Fruit fly (Drosophila melanogaster) whole organism, embryonic: ENCODE results near the gene spo.

Experiments
- BEAF-32 ChIP-seq: fragments of 200-800 bp; sonication (Bioruptor generic); optimal IDR thresholded peaks from 3 replicates; lab custom pipeline; 2017; ENCODE audit warnings: missing biosample characterization, missing genetic modification characterization, mild to moderate bottlenecking, moderate library complexity, missing genetic modification reagents
- Bgb ChIP-seq: fragments of 200-800 bp; sonication (Bioruptor generic); IDR thresholded peaks from 2 replicates; pipeline ENCODE4 v1.3.6; 2022; ENCODE audit warnings: missing biosample characterization, missing genetic modification characterization; ENCODE audit not compliant: partially characterized antibody
- CG1233 ChIP-seq: fragments of 200-800 bp; sonication (Bioruptor generic); optimal IDR thresholded peaks from 4 replicates; lab custom pipeline; 2018; ENCODE audit warnings: missing biosample characterization, mild to moderate bottlenecking, missing genetic modification characterization
- CG13287 ChIP-seq: fragments of 200-800 bp; sonication (Bioruptor generic); IDR thresholded peaks from 2 replicates; pipeline ENCODE4 v1.3.6; 2022; ENCODE audit warnings: missing biosample characterization, missing genetic modification characterization; ENCODE audit not compliant: partially characterized antibody
- CG14710 ChIP-seq: fragments of 200-800 bp; sonication (Bioruptor generic); optimal IDR thresholded peaks from 3 replicates; lab custom pipeline; 2019; ENCODE audit warnings: missing biosample characterization, mild to moderate bottlenecking, missing genetic modification characterization, moderate library complexity
- CG1602 ChIP-seq: fragments of 200-800 bp; sonication (Bioruptor generic); optimal IDR thresholded peaks from 3 replicates; lab custom pipeline; 2016; ENCODE audit warnings: missing biosample characterization, missing genetic modification characterization
- CG1603 ChIP-seq: fragments of 200-800 bp; sonication (Bioruptor generic); optimal IDR thresholded peaks from 2 replicates; lab custom pipeline; 2019; ENCODE audit warnings: missing biosample characterization, mild to moderate bottlenecking, missing genetic modification characterization, moderate library complexity
- CG17186 ChIP-seq: fragments of 200-800 bp; sonication (Bioruptor generic); optimal IDR thresholded peaks from 3 replicates; lab custom pipeline; 2017; ENCODE audit warnings: missing biosample characterization, missing genetic modification reagents, missing genetic modification characterization
- CG17802 ChIP-seq: fragments of 200-800 bp; sonication (Bioruptor generic); optimal IDR thresholded peaks from 2 replicates; lab custom pipeline; 2018; ENCODE audit warnings: missing biosample characterization, mild to moderate bottlenecking, missing genetic modification characterization, moderate library complexity
- CG17829 ChIP-seq: fragments of 200-800 bp; optimal IDR thresholded peaks from 2 replicates; lab custom pipeline; 2019; ENCODE audit warnings: missing biosample characterization, mild to moderate bottlenecking, missing genetic modification characterization, moderate library complexity
- CG2116 ChIP-seq: fragments of 200-800 bp; sonication (Bioruptor generic); optimal IDR thresholded peaks from 3 replicates; lab custom pipeline; 2018; ENCODE audit warnings: missing biosample characterization, mild to moderate bottlenecking, missing genetic modification characterization
- CG2129 ChIP-seq: fragments of 200-800 bp; sonication (Bioruptor generic); IDR thresholded peaks from 2 replicates; pipeline ENCODE4 v1.3.6; 2022; ENCODE audit warnings: missing biosample characterization, missing genetic modification characterization; ENCODE audit not compliant: partially characterized antibody
- CG2712 ChIP-seq: fragments of 200-800 bp; optimal IDR thresholded peaks from 3 replicates; lab custom pipeline; 2019; ENCODE audit warnings: missing biosample characterization, mild to moderate bottlenecking, missing genetic modification characterization, moderate library complexity
- CG31224 ChIP-seq: fragments of 200-800 bp; sonication (Bioruptor generic); IDR thresholded peaks from 2 replicates; pipeline ENCODE4 v1.3.6; 2022; ENCODE audit warnings: missing biosample characterization, missing genetic modification characterization
- CG3995 ChIP-seq: fragments of 200-800 bp; sonication (Bioruptor generic); optimal IDR thresholded peaks from 3 replicates; lab custom pipeline; 2016; ENCODE audit warnings: missing biosample characterization, missing genetic modification characterization
- CG6791 ChIP-seq: fragments of 200-800 bp; sonication (Bioruptor generic); IDR thresholded peaks from 3 replicates; pipeline ENCODE4 v1.3.6; 2022; ENCODE audit warnings: missing biosample characterization, missing genetic modification characterization; ENCODE audit not compliant: partially characterized antibody
- CG7786 ChIP-seq: fragments of 200-800 bp; sonication (Bioruptor generic); optimal IDR thresholded peaks from 2 replicates; lab custom pipeline; 2016; ENCODE audit warnings: missing biosample characterization, missing genetic modification characterization
- CG7963 ChIP-seq: fragments of 200-800 bp; sonication (Bioruptor generic); IDR thresholded peaks from 3 replicates; pipeline ENCODE4 v1.3.6; 2022; ENCODE audit warnings: missing biosample characterization, missing genetic modification characterization; ENCODE audit not compliant: partially characterized antibody
- CG8089 ChIP-seq: fragments of 200-800 bp; sonication (Bioruptor generic); optimal IDR thresholded peaks from 3 replicates; lab custom pipeline; 2016; ENCODE audit warnings: missing biosample characterization, missing genetic modification characterization
- CG9797 ChIP-seq: fragments of 200-800 bp; sonication (Bioruptor generic); optimal IDR thresholded peaks from 3 replicates; lab custom pipeline; 2018; ENCODE audit warnings: missing biosample characterization, mild to moderate bottlenecking, missing genetic modification characterization
- D ChIP-seq, 2 experiments: fragments of 200-800 bp in 1 of 2; fragments of >200 bp in 1 of 2; sonication (Bioruptor generic) in 1 of 2; optimal IDR thresholded peaks; 2 replicates in 1 of 2; 3 replicates in 1 of 2; lab custom pipeline; 2017; ENCODE audit warnings: mild to moderate bottlenecking in 1 of 2, missing biosample characterization in 1 of 2, missing genetic modification characterization in 1 of 2, missing genetic modification reagents in 1 of 2
- D19A ChIP-seq: fragments of 200-800 bp; optimal IDR thresholded peaks from 3 replicates; lab custom pipeline; 2019; ENCODE audit warnings: missing biosample characterization, mild to moderate bottlenecking, missing genetic modification characterization, moderate library complexity
- Drgx ChIP-seq: fragments of 200-800 bp; sonication (Bioruptor generic); IDR thresholded peaks from 2 replicates; pipeline ENCODE4 v1.3.6; 2022; ENCODE audit warnings: missing biosample characterization, missing genetic modification characterization
- Gug ChIP-seq: fragments of 200-800 bp; sonication (Bioruptor generic); IDR thresholded peaks from 4 replicates; pipeline ENCODE4 v1.3.6; 2022; ENCODE audit warnings: missing biosample characterization, missing genetic modification characterization
- HLH4C ChIP-seq: fragments of 200-800 bp; sonication (Bioruptor generic); IDR thresholded peaks from 3 replicates; pipeline ENCODE4 v1.3.6; 2022; ENCODE audit warnings: missing biosample characterization, missing genetic modification characterization; ENCODE audit not compliant: partially characterized antibody
- HLHmδ ChIP-seq: fragments of 200-800 bp; sonication (Bioruptor generic); optimal IDR thresholded peaks from 2 replicates; lab custom pipeline; 2018; ENCODE audit warnings: missing biosample characterization, mild to moderate bottlenecking, missing genetic modification characterization, moderate library complexity
- Hand ChIP-seq: fragments of 200-800 bp; sonication (Bioruptor generic); optimal IDR thresholded peaks from 2 replicates; lab custom pipeline; 2017; ENCODE audit warnings: mild to moderate bottlenecking, missing biosample characterization, missing genetic modification reagents, missing genetic modification characterization
- HmgZ ChIP-seq: fragments of 200-800 bp; sonication (Bioruptor generic); optimal IDR thresholded peaks from 2 replicates; lab custom pipeline; 2018; ENCODE audit warnings: missing biosample characterization, mild to moderate bottlenecking, missing genetic modification characterization
- Hmr ChIP-seq: fragments of 200-800 bp; sonication (Bioruptor generic); optimal IDR thresholded peaks from 3 replicates; lab custom pipeline; 2017; ENCODE audit warnings: mild to moderate bottlenecking, missing biosample characterization, missing genetic modification reagents, missing genetic modification characterization
- MBD-R2 ChIP-seq: fragments of 200-800 bp; sonication (Bioruptor generic); IDR thresholded peaks from 2 replicates; pipeline ENCODE4 v1.3.6; 2022; ENCODE audit warnings: missing biosample characterization, missing genetic modification characterization
- Nf-YC ChIP-seq: fragments of 200-800 bp; optimal IDR thresholded peaks from 3 replicates; lab custom pipeline; 2019; ENCODE audit warnings: missing biosample characterization, mild to moderate bottlenecking, missing genetic modification characterization, moderate library complexity
- NfI ChIP-seq: fragments of 200-800 bp; sonication (Bioruptor generic); optimal IDR thresholded peaks from 3 replicates; lab custom pipeline; 2018; ENCODE audit warnings: missing biosample characterization, mild to moderate bottlenecking, missing genetic modification characterization, moderate library complexity
- Usf ChIP-seq: fragments of 200-800 bp; sonication (Bioruptor generic); optimal IDR thresholded peaks from 2 replicates; lab custom pipeline; 2017; ENCODE audit warnings: missing genotype, missing biosample characterization, missing genetic modification characterization
- ato ChIP-seq: fragments of 200-800 bp; sonication (Bioruptor generic); IDR thresholded peaks from 2 replicates; pipeline ENCODE4 v1.3.6; 2022; ENCODE audit warnings: missing biosample characterization, missing genetic modification characterization; ENCODE audit not compliant: partially characterized antibody
- dan ChIP-seq: fragments of 200-800 bp; sonication (Bioruptor generic); IDR thresholded peaks from 2 replicates; pipeline ENCODE4 v1.3.6; 2022; ENCODE audit warnings: missing biosample characterization, missing genetic modification characterization
- emc ChIP-seq: fragments of 200-800 bp; sonication (Bioruptor generic); optimal IDR thresholded peaks from 2 replicates; lab custom pipeline; 2016; ENCODE audit warnings: missing biosample characterization, missing genetic modification characterization
- exex ChIP-seq: fragments of 200-800 bp; sonication (Bioruptor generic); optimal IDR thresholded peaks from 4 replicates; lab custom pipeline; 2018; ENCODE audit warnings: missing biosample characterization, mild to moderate bottlenecking, missing genetic modification characterization, moderate library complexity
- fd64A ChIP-seq: fragments of 200-800 bp; sonication (Bioruptor generic); optimal IDR thresholded peaks from 3 replicates; lab custom pipeline; 2018; ENCODE audit warnings: missing biosample characterization, mild to moderate bottlenecking, missing genetic modification characterization
- gcm ChIP-seq: fragments of 200-800 bp; sonication (Bioruptor generic); optimal IDR thresholded peaks from 2 replicates; lab custom pipeline; 2019; ENCODE audit warnings: missing biosample characterization, mild to moderate bottlenecking, missing genetic modification characterization, moderate library complexity
- nerfin-2 ChIP-seq: fragments of 200-800 bp; sonication (Bioruptor generic); IDR thresholded peaks from 2 replicates; pipeline ENCODE4 v1.3.6; 2022; ENCODE audit warnings: missing biosample characterization, missing genetic modification characterization; ENCODE audit not compliant: partially characterized antibody
- ranshi ChIP-seq: fragments of 200-800 bp; sonication (Bioruptor generic); IDR thresholded peaks from 2 replicates; pipeline ENCODE4 v1.3.6; 2022; ENCODE audit warnings: missing biosample characterization, missing genetic modification characterization
- sens ChIP-seq: fragments of 200-800 bp; sonication (Bioruptor generic); peaks from one replicate; lab custom pipeline; 2016; ENCODE audit warnings: missing biosample characterization, missing genetic modification characterization
- slp2 ChIP-seq: fragments of 200-800 bp; sonication (Bioruptor generic); optimal IDR thresholded peaks from 2 replicates; lab custom pipeline; 2016; ENCODE audit warnings: missing biosample characterization, missing genetic modification characterization
- tgo ChIP-seq: fragments of 200-800 bp; sonication (Bioruptor generic); IDR thresholded peaks from 3 replicates; pipeline ENCODE4 v1.3.6; 2022; ENCODE audit warnings: missing biosample characterization, missing genetic modification characterization
- trem ChIP-seq: fragments of 200-800 bp; optimal IDR thresholded peaks from 3 replicates; lab custom pipeline; 2019; ENCODE audit warnings: missing biosample characterization, mild to moderate bottlenecking, missing genetic modification characterization, moderate library complexity
- unc-4 ChIP-seq: fragments of 200-800 bp; sonication (Bioruptor generic); IDR thresholded peaks from 2 replicates; pipeline ENCODE4 v1.3.6; 2022; ENCODE audit warnings: missing biosample characterization, missing genetic modification characterization; ENCODE audit not compliant: partially characterized antibody
- wdn ChIP-seq: fragments of 200-800 bp; sonication (Bioruptor generic); IDR thresholded peaks from 2 replicates; pipeline ENCODE4 v1.3.6; 2022; ENCODE audit warnings: missing biosample characterization, missing genetic modification characterization
- zen ChIP-seq: fragments of 200-800 bp; sonication (Bioruptor generic); optimal IDR thresholded peaks from 3 replicates; lab custom pipeline; 2018; ENCODE audit warnings: missing biosample characterization, mild to moderate bottlenecking, missing genetic modification characterization, moderate library complexity

Gene spo

DNA sequence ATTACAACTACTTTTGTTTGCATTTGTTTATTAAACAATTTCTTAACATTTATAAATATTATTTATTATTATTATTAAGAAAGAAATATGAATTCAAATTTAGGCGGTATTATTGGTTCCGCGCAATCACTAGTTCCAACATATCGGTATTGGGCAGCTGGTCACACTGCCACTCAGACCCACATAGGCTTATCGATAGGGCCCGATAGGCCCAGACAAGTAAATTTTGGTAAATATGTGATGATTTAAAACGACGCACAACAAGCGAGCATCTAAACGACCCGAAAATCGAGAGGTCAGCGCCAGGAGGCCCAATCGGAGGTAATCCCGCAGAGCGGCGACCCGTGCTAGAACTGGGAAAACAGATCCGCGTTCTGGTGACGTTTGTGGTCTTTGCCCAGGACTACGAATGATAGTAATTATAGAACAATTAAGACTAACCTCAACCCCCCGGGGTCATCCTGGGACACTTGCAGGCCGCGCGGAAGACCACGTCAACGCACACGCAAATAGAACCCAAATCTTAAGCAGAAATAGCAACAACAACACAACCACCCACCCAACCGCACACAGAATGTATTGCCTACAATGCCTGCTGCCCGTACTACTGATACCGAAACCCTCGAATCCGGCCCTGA is 27.2 kb downstream of the spo start, which contains the start of gene bc10 (continued):
- TF ChIP-seq HLHmδ (no peak), CG2116 (peak; percentile 61), MBD-R2 (GFP tag; lab: Robert Waterston, UW) (peak; percentile 65), Gug (GFP tag; lab: Robert Waterston, UW) (no peak), Usf (GFP tag; lab: Kevin White, UChicago) (no peak), emc (GFP tag; lab: Kevin White, UChicago) (no peak), CG17802 (tag; lab: Kevin White, UChicago) (no peak), CG17829 (peak; percentile 29), CG13287 (GFP tag; lab: Robert Waterston, UW) (peak; percentile 92), exex (tag; lab: Kevin White, UChicago) (peak; percentile 4), Bgb (peak; percentile 94), CG7786 (GFP tag; lab: Kevin White, UChicago) (no peak), slp2 (GFP tag; lab: Kevin White, UChicago) (no peak), HLH4C (GFP tag; lab: Robert Waterston, UW) (peak; percentile 78; the same call in 2 of the 3 replicates), unc-4 (peak; percentile 89), CG1602 (GFP tag; lab: Kevin White, UChicago) (no peak), trem (tag; lab: Kevin White, UChicago) (peak; percentile 47), Hmr (no peak), CG2712 (peak; percentile 20), BEAF-32 (GFP tag; lab: Kevin White, UChicago) (peak; percentile 87), ato (GFP tag; lab: Robert Waterston, UW) (peak; percentile 73), dan (GFP tag; lab: Robert Waterston, UW) (no peak), CG7963 (GFP tag; lab: Robert Waterston, UW) (peak; percentile 42; the same call in 2 of the 3 replicates), CG2129 (GFP tag; lab: Robert Waterston, UW) (peak; percentile 44; the same call in 1 of the 2 replicates), D (optimal IDR thresholded peaks at IDR 0.05; lab: Kevin White, UChicago) (peak; percentile 32), D (GFP tag; optimal IDR thresholded peaks at IDR 0.05; lab: Kevin White, UChicago) (no peak), CG3995 (GFP tag; lab: Kevin White, UChicago) (peak; percentile 73), CG8089 (no peak), NfI (GFP tag; lab: Kevin White, UChicago) (no peak), sens (GFP tag; lab: Kevin White, UChicago) (peak; percentile 28), CG14710 (tag; lab: Kevin White, UChicago) (peak; percentile 30), CG31224 (no peak), nerfin-2 (peak; percentile 77), Nf-YC (peak; percentile 35), Drgx (GFP tag; lab: Robert Waterston, UW) (no peak), Hand (GFP tag; lab: Kevin White, UChicago) (no peak), HmgZ (peak; percentile 55), CG17186 (GFP tag; lab: Kevin White, UChicago) (peak; percentile 72), CG1233 (no peak), CG6791 (GFP tag; lab: Robert Waterston, UW) (peak; percentile 87), tgo (GFP tag; lab: Robert Waterston, UW) (no peak), CG1603 (tag; lab: Kevin White, UChicago) (peak; percentile 45), fd64A (no peak), D19A (tag; lab: Kevin White, UChicago) (no peak), ranshi (GFP tag; lab: Robert Waterston, UW) (no peak), wdn (GFP tag; lab: Robert Waterston, UW) (no peak), zen (peak; percentile 74), CG9797 (GFP tag; lab: Kevin White, UChicago) (peak; percentile 82), gcm (GFP tag; lab: Kevin White, UChicago) (no peak)
